Worm (Caenorhabditis elegans): Measurements from ENCODE around the gene clk-1.

The clk-1 gene

ce11 chrIII:5321661-5322060, 44.0 kb downstream of the clk-1 start, which contains the start of gene F52C9.3:
TSS of gene F52C9.3 (plus strand) at chrIII:5321885.
- TF ChIP-seq gmeb-1 (tag; optimal IDR thresholded peaks at IDR 0.05) (no peak), Y55F3AM.14 (GFP tag; optimal IDR thresholded peaks at IDR 0.05) (no peak), ztf-11 (tag; optimal IDR thresholded peaks at IDR 0.05) (no peak), sma-9 (GFP tag; optimal IDR thresholded peaks at IDR 0.05) (no peak), sma-9 (tag; optimal IDR thresholded peaks at IDR 0.05) (no peak), skn-1 (tag; optimal IDR thresholded peaks at IDR 0.05) (no peak), ZK546.5 (tag; optimal IDR thresholded peaks at IDR 0.05) (no peak), nhr-129 (tag; optimal IDR thresholded peaks at IDR 0.05) (no peak), mab-5 (tag; optimal IDR thresholded peaks at IDR 0.05) (no peak), peb-1 (tag; optimal IDR thresholded peaks at IDR 0.05) (no peak), mbf-1 (tag; optimal IDR thresholded peaks at IDR 0.05) (no peak), egl-27 (tag; optimal IDR thresholded peaks at IDR 0.05) (no peak)

- no peak for TF ChIP-seq sem-4 (tag; optimal IDR thresholded peaks at IDR 0.05)
- TF ChIP-seq skn-1 (tag; optimal IDR thresholded peaks at IDR 0.05), result no peak
- TF ChIP-seq aly-2 (tag; optimal IDR thresholded peaks at IDR 0.05), result no peak
- TF ChIP-seq R02D3.7 (tag; optimal IDR thresholded peaks at IDR 0.05), result no peak
- no peak for TF ChIP-seq nhr-129 (tag; optimal IDR thresholded peaks at IDR 0.05)
- TF ChIP-seq crh-2 (tag; optimal IDR thresholded peaks at IDR 0.05), result no peak
- TF ChIP-seq Y55F3AM.14 (GFP tag; optimal IDR thresholded peaks at IDR 0.05), result no peak
- TF ChIP-seq unc-55 (GFP tag; optimal IDR thresholded peaks at IDR 0.05), result no peak
- TF ChIP-seq mdl-1 (tag; optimal IDR thresholded peaks at IDR 0.05), result no peak
- no peak for TF ChIP-seq mbf-1 (tag; optimal IDR thresholded peaks at IDR 0.05)
- TF ChIP-seq nhr-6 (tag; optimal IDR thresholded peaks at IDR 0.05), result no peak
- no peak for TF ChIP-seq lin-11 (tag; optimal IDR thresholded peaks at IDR 0.05)
- TF ChIP-seq elt-3 (tag; optimal IDR thresholded peaks at IDR 0.05), result no peak
- TF ChIP-seq blmp-1 (tag; optimal IDR thresholded peaks at IDR 0.05; ENCODE audit: insufficient read depth), result no peak
These were observed 48.6 kb downstream of the clk-1 start, which contains the start of gene sorf-2 for ce11 chrIII:5326323-5326722. TSS of gene sorf-2 (plus strand) at chrIII:5326623.
